Fruit fly (Drosophila melanogaster) whole organism, embryonic: ENCODE measurements around the gene msd1.

ENCODE experiments used
- CG10267 ChIP-seq: fragments of 200-800 bp; sonication (Bioruptor generic); optimal IDR thresholded peaks from 2 replicates; lab custom pipeline; 2018; ENCODE audit warnings: missing biosample characterization, mild to moderate bottlenecking, missing genetic modification characterization, moderate library complexity
- CG10565 ChIP-seq: fragments of 200-800 bp; sonication (Bioruptor generic); optimal IDR thresholded peaks from 3 replicates; lab custom pipeline; 2016; ENCODE audit warnings: missing biosample characterization, mild to moderate bottlenecking, missing genetic modification characterization
- CG13894 ChIP-seq: fragments of 200-800 bp; sonication (Bioruptor generic); optimal IDR thresholded peaks from 3 replicates; lab custom pipeline; 2018; ENCODE audit warnings: missing biosample characterization, mild to moderate bottlenecking, missing genetic modification characterization, moderate library complexity
- CG18599 ChIP-seq: fragments of 200-800 bp; sonication (Bioruptor generic); optimal IDR thresholded peaks from 3 replicates; lab custom pipeline; 2017; ENCODE audit warnings: missing biosample characterization, missing genetic modification characterization, mild to moderate bottlenecking, moderate library complexity, missing genetic modification reagents
- CG18764 ChIP-seq: fragments of 200-800 bp; sonication (Bioruptor generic); optimal IDR thresholded peaks from 3 replicates; lab custom pipeline; 2016; ENCODE audit warnings: missing biosample characterization, missing genetic modification characterization
- CG5245 ChIP-seq: fragments of 200-800 bp; sonication (Bioruptor generic); optimal IDR thresholded peaks from 3 replicates; lab custom pipeline; 2016; ENCODE audit warnings: missing biosample characterization, missing genetic modification characterization
- CG5953 ChIP-seq: fragments of 200-800 bp; sonication (Bioruptor generic); IDR thresholded peaks from 2 replicates; pipeline ENCODE4 v1.3.6; 2022; ENCODE audit warnings: missing biosample characterization, missing genetic modification characterization
- CG6254 ChIP-seq: fragments of 200-800 bp; sonication (Bioruptor generic); optimal IDR thresholded peaks from 3 replicates; lab custom pipeline; 2017; ENCODE audit warnings: mild to moderate bottlenecking, missing biosample characterization, missing genetic modification reagents, missing genetic modification characterization
- CG6683 ChIP-seq: fragments of 200-800 bp; sonication (Bioruptor generic); optimal IDR thresholded peaks from 2 replicates; lab custom pipeline; 2017; ENCODE audit warnings: missing biosample characterization, mild to moderate bottlenecking, missing genetic modification characterization, missing genetic modification reagents
- CG6791 ChIP-seq: fragments of 200-800 bp; sonication (Bioruptor generic); IDR thresholded peaks from 3 replicates; pipeline ENCODE4 v1.3.6; 2022; ENCODE audit warnings: missing biosample characterization, missing genetic modification characterization; ENCODE audit not compliant: partially characterized antibody
- CG7839 ChIP-seq: fragments of 200-800 bp; sonication (Bioruptor generic); optimal IDR thresholded peaks from 3 replicates; lab custom pipeline; 2018; ENCODE audit warnings: missing biosample characterization, mild to moderate bottlenecking, missing genetic modification characterization, moderate library complexity
- CG8290 ChIP-seq, 3 experiments: fragments of 200-800 bp; sonication (Bioruptor generic); optimal IDR thresholded peaks; 2 replicates each; lab custom pipeline; 2016 to 2019; ENCODE audit warnings: missing biosample characterization in 3 of 3, missing genetic modification characterization in 3 of 3, mild to moderate bottlenecking in 2 of 3, moderate library complexity in 1 of 3
- CG9932 ChIP-seq: fragments of 200-800 bp; sonication (Bioruptor generic); IDR thresholded peaks from 2 replicates; pipeline ENCODE4 v1.3.6; 2022; ENCODE audit warnings: missing biosample characterization, missing genetic modification characterization
- Chrac-16 ChIP-seq: fragments of 200-800 bp; sonication (Bioruptor generic); optimal IDR thresholded peaks from 3 replicates; lab custom pipeline; 2016; ENCODE audit warnings: missing biosample characterization, missing genetic modification characterization
- Dbx ChIP-seq: fragments of 200-800 bp; sonication (Bioruptor generic); IDR thresholded peaks from 3 replicates; pipeline ENCODE4 v1.3.6; 2022; ENCODE audit warnings: missing biosample characterization, missing genetic modification characterization
- Dek ChIP-seq: fragments of 200-800 bp; sonication (Bioruptor generic); optimal IDR thresholded peaks from 3 replicates; lab custom pipeline; 2019; ENCODE audit warnings: missing biosample characterization, mild to moderate bottlenecking, missing genetic modification characterization, moderate library complexity
- Dll ChIP-seq: fragments of 200-800 bp; sonication (Bioruptor generic); IDR thresholded peaks from 4 replicates; pipeline ENCODE4 v1.3.6; 2022; ENCODE audit warnings: missing biosample characterization, missing genetic modification characterization; ENCODE audit not compliant: partially characterized antibody
- E2f2 ChIP-seq: fragments of 200-800 bp; sonication (Bioruptor generic); IDR thresholded peaks from 2 replicates; pipeline ENCODE4 v1.3.6; 2022; ENCODE audit warnings: missing biosample characterization, missing genetic modification characterization
- ERR ChIP-seq: fragments of 200-800 bp; sonication (Bioruptor generic); optimal IDR thresholded peaks from 2 replicates; lab custom pipeline; 2016; ENCODE audit warnings: missing biosample characterization, missing genetic modification characterization
- Ets65A ChIP-seq: fragments of 200-800 bp; sonication (Bioruptor generic); peaks from one replicate; lab custom pipeline; 2016; ENCODE audit warnings: missing biosample characterization, missing genetic modification characterization
- Ets97D ChIP-seq: fragments of 200-800 bp; sonication (Bioruptor generic); optimal IDR thresholded peaks from 3 replicates; lab custom pipeline; 2016; ENCODE audit warnings: missing biosample characterization, missing genetic modification characterization
- HLH54F ChIP-seq: fragments of 200-800 bp; sonication (Bioruptor generic); optimal IDR thresholded peaks from 3 replicates; lab custom pipeline; 2016; ENCODE audit warnings: missing biosample characterization, missing genetic modification characterization
- Hmr ChIP-seq: fragments of 200-800 bp; sonication (Bioruptor generic); optimal IDR thresholded peaks from 3 replicates; lab custom pipeline; 2017; ENCODE audit warnings: mild to moderate bottlenecking, missing biosample characterization, missing genetic modification reagents, missing genetic modification characterization
- Hr3 ChIP-seq: fragments of 200-800 bp; sonication (Bioruptor generic); optimal IDR thresholded peaks from 3 replicates; lab custom pipeline; 2016; ENCODE audit warnings: missing biosample characterization, missing genetic modification characterization
- Hr39 ChIP-seq: fragments of >200 bp; optimal IDR thresholded peaks from 2 replicates; lab custom pipeline; 2017
- Nf-YC ChIP-seq: fragments of 200-800 bp; optimal IDR thresholded peaks from 3 replicates; lab custom pipeline; 2019; ENCODE audit warnings: missing biosample characterization, mild to moderate bottlenecking, missing genetic modification characterization, moderate library complexity
- NfI ChIP-seq: fragments of 200-800 bp; sonication (Bioruptor generic); optimal IDR thresholded peaks from 3 replicates; lab custom pipeline; 2018; ENCODE audit warnings: missing biosample characterization, mild to moderate bottlenecking, missing genetic modification characterization, moderate library complexity
- Opbp ChIP-seq: fragments of 200-800 bp; sonication (Bioruptor generic); IDR thresholded peaks from 3 replicates; pipeline ENCODE4 v1.3.6; 2022; ENCODE audit warnings: missing biosample characterization, missing genetic modification characterization; ENCODE audit not compliant: partially characterized antibody
- Ptx1 ChIP-seq: fragments of 200-800 bp; sonication (Bioruptor generic); IDR thresholded peaks from 2 replicates; pipeline ENCODE4 v1.3.6; 2022; ENCODE audit warnings: missing biosample characterization, missing genetic modification characterization
- az2 ChIP-seq: fragments of 200-800 bp; sonication (Bioruptor generic); optimal IDR thresholded peaks from 3 replicates; lab custom pipeline; 2016; ENCODE audit warnings: missing biosample characterization, missing genetic modification characterization
- bcd ChIP-seq: fragments of 200-800 bp; sonication (Bioruptor generic); optimal IDR thresholded peaks from 2 replicates; lab custom pipeline; 2017; ENCODE audit warnings: missing biosample characterization, mild to moderate bottlenecking, missing genetic modification characterization
- fd102C ChIP-seq: fragments of 200-800 bp; sonication (Bioruptor generic); optimal IDR thresholded peaks from 2 replicates; lab custom pipeline; 2018; ENCODE audit warnings: missing biosample characterization, mild to moderate bottlenecking, missing genetic modification characterization, moderate library complexity
- fd96Cb ChIP-seq: fragments of 200-800 bp; sonication (Bioruptor generic); optimal IDR thresholded peaks from 2 replicates; lab custom pipeline; 2018; ENCODE audit warnings: missing biosample characterization, mild to moderate bottlenecking, missing genetic modification characterization, moderate library complexity
- gem ChIP-seq: fragments of 200-800 bp; sonication (Bioruptor generic); optimal IDR thresholded peaks from 2 replicates; lab custom pipeline; 2019; ENCODE audit warnings: missing biosample characterization, mild to moderate bottlenecking, missing genetic modification characterization, moderate library complexity
- gsb ChIP-seq: fragments of 200-800 bp; sonication (Bioruptor generic); IDR thresholded peaks from 2 replicates; pipeline ENCODE4 v1.3.6; 2022; ENCODE audit warnings: missing biosample characterization, missing genetic modification characterization
- lola ChIP-seq, 3 experiments: fragments of >200 bp in 2 of 3; fragments of 200-800 bp in 1 of 3; sonication (Bioruptor generic) in 1 of 3; optimal IDR thresholded peaks; 2 replicates each; lab custom pipeline; 2017 to 2019; ENCODE audit warnings: missing biosample characterization in 3 of 3, missing genetic modification characterization in 3 of 3, mild to moderate bottlenecking in 1 of 3, moderate library complexity in 1 of 3
- mirr ChIP-seq: fragments of 200-800 bp; sonication (Bioruptor generic); optimal IDR thresholded peaks from 3 replicates; lab custom pipeline; 2018; ENCODE audit warnings: missing biosample characterization, mild to moderate bottlenecking, missing genetic modification characterization
- pb ChIP-seq: fragments of 200-800 bp; sonication (Bioruptor generic); optimal IDR thresholded peaks from 3 replicates; lab custom pipeline; 2016; ENCODE audit warnings: missing biosample characterization, missing genetic modification characterization
- pnt ChIP-seq: fragments of 200-800 bp; sonication (Bioruptor generic); optimal IDR thresholded peaks from 3 replicates; lab custom pipeline; 2016; ENCODE audit warnings: missing biosample characterization, missing genetic modification characterization
- ranshi ChIP-seq: fragments of 200-800 bp; sonication (Bioruptor generic); IDR thresholded peaks from 2 replicates; pipeline ENCODE4 v1.3.6; 2022; ENCODE audit warnings: missing biosample characterization, missing genetic modification characterization
- salm ChIP-seq: fragments of 200-800 bp; sonication (Bioruptor generic); optimal IDR thresholded peaks from 2 replicates; lab custom pipeline; 2018; ENCODE audit warnings: missing biosample characterization, mild to moderate bottlenecking, missing genetic modification characterization
- slou ChIP-seq: fragments of 200-800 bp; sonication (Bioruptor generic); optimal IDR thresholded peaks from 3 replicates; lab custom pipeline; 2016; ENCODE audit warnings: missing biosample characterization, missing genetic modification characterization
- tap ChIP-seq: fragments of 200-800 bp; optimal IDR thresholded peaks from 3 replicates; lab custom pipeline; 2019; ENCODE audit warnings: missing biosample characterization, mild to moderate bottlenecking, missing genetic modification characterization, moderate library complexity
- tup ChIP-seq: fragments of 200-800 bp; sonication (Bioruptor generic); optimal IDR thresholded peaks from 2 replicates; lab custom pipeline; 2016; ENCODE audit warnings: missing biosample characterization, mild to moderate bottlenecking, missing genetic modification characterization, moderate library complexity
- unpg ChIP-seq: fragments of 200-800 bp; sonication (Bioruptor generic); optimal IDR thresholded peaks from 3 replicates; lab custom pipeline; 2018; ENCODE audit warnings: missing biosample characterization, mild to moderate bottlenecking, missing genetic modification characterization, moderate library complexity
- vvl ChIP-seq: fragments of 200-800 bp; sonication (Bioruptor generic); IDR thresholded peaks from 2 replicates; pipeline ENCODE4 v1.3.6; 2022; ENCODE audit warnings: missing biosample characterization, missing genetic modification characterization
- zfh2 ChIP-seq: fragments of 200-800 bp; sonication (Bioruptor generic); optimal IDR thresholded peaks from 2 replicates; lab custom pipeline; 2016; ENCODE audit warnings: missing biosample characterization, missing genetic modification characterization

msd1 gene

DNA sequence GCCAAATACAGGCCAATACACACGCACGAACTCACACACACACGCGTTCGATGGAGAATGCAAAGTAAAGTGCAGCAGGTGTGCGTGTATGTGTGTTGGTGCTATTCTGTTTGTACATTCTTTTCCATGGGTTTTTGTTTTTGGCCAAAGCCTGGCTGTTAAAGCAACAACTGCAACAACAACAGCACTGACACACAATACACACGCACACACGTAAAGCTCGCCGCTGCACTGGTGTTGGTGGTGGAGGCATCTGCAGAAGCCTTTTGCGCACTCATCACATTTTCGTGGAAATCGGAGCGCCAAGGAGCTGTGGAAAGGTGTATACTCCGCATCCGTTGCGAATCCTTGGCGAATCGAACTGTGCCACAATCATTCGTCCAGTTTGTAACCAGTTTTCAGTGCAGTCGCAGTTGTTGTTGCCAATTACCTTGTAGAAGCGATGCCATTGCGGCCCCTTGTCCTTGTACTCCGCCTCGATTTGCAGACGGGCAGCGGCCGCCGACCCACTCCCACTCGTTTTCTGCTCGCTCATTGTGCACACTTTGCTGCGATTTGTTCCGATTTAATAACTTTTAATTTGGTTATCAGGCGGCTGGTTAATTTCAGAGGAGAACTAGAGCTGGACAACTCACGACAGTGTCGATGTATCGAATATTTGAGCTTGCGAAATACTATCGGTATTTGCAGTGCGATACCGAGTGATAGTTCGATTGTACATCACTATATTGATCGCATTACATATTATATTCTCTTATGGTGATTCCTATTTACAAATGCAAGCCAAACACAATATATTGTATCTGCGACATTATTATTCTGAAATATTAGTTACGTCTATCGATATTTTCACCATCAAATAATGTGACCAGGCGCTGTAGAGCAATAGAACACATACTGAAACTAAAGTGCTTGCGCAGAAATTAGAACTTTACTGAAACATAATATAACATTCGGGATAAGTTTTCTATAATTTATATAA, 18.7 kb downstream of the msd1 start (continued):
- no peak for TF ChIP-seq pnt (GFP tag; lab: Kevin White, UChicago)
- peak; percentile 32; the same call in 1 of the 2 replicates for TF ChIP-seq vvl (GFP tag; lab: Robert Waterston, UW)
- peak; percentile 98 for TF ChIP-seq Dll (GFP tag; lab: Robert Waterston, UW)
- peak; percentile 62 for TF ChIP-seq gem (tag; lab: Kevin White, UChicago)
- no peak for TF ChIP-seq CG6254 (GFP tag; lab: Kevin White, UChicago)
- peak; percentile 98 for TF ChIP-seq Opbp
- peak; percentile 34 for TF ChIP-seq ranshi (GFP tag; lab: Robert Waterston, UW)
- TF ChIP-seq CG18599 (GFP tag; lab: Kevin White, UChicago) = no peak
- no peak for TF ChIP-seq gsb
- peak; percentile 56; the same call in 1 of the 3 replicates for TF ChIP-seq Dbx (GFP tag; lab: Robert Waterston, UW)
- peak; percentile 55 for TF ChIP-seq CG10267
- TF ChIP-seq CG6791 = peak; percentile 98
- TF ChIP-seq CG5953 = no peak
- peak; percentile 42 for TF ChIP-seq Ets97D
- peak; percentile 19 for TF ChIP-seq bcd (GFP tag; lab: Kevin White, UChicago)
- peak; percentile 38 for TF ChIP-seq HLH54F
- no peak for TF ChIP-seq pb (GFP tag; lab: Kevin White, UChicago)
- TF ChIP-seq slou (GFP tag; lab: Kevin White, UChicago) = no peak
- TF ChIP-seq Chrac-16 (GFP tag; lab: Kevin White, UChicago) = peak; percentile 15
- TF ChIP-seq CG10565 (GFP tag; lab: Kevin White, UChicago) = no peak
- TF ChIP-seq CG9932 (GFP tag; lab: Robert Waterston, UW) = peak; percentile 81
- TF ChIP-seq fd96Cb = peak; percentile 13
- peak; percentile 38 for TF ChIP-seq zfh2 (GFP tag; lab: Kevin White, UChicago)
- TF ChIP-seq CG7839 (tag; lab: Kevin White, UChicago) = peak; percentile 42
- TF ChIP-seq fd102C = no peak
- no peak for TF ChIP-seq mirr (GFP tag; lab: Kevin White, UChicago)
- TF ChIP-seq az2 = peak; percentile 33
- no peak for TF ChIP-seq Hr39 (lab: Kevin White, UChicago)
- TF ChIP-seq CG5245 (GFP tag; lab: Kevin White, UChicago) = no peak
- peak; percentile 16; the same call in 1 of the 2 replicates for TF ChIP-seq E2f2 (GFP tag; lab: Robert Waterston, UW)
- TF ChIP-seq CG8290 (GFP tag; optimal IDR thresholded peaks at IDR 0.05; lab: Kevin White, UChicago) = peak; percentile 39
- TF ChIP-seq CG8290 (tag; optimal IDR thresholded peaks at IDR 0.05; lab: Kevin White, UChicago) = peak in 1 of 2 experiments; percentile 77
- peak; percentile 41 for TF ChIP-seq Nf-YC (tag; lab: Kevin White, UChicago)
- peak; percentile 45 for TF ChIP-seq Dek
- TF ChIP-seq CG13894 (tag; lab: Kevin White, UChicago) = peak; percentile 59
- TF ChIP-seq NfI (GFP tag; lab: Kevin White, UChicago) = peak; percentile 28
- TF ChIP-seq CG18764 (GFP tag; lab: Kevin White, UChicago) = no peak
- peak; percentile 51 for TF ChIP-seq Hr3 (GFP tag; lab: Kevin White, UChicago)
- TF ChIP-seq unpg (GFP tag; lab: Kevin White, UChicago) = no peak
- TF ChIP-seq salm = no peak
- TF ChIP-seq CG6683 = no peak
- peak; percentile 19 for TF ChIP-seq tap (tag; lab: Kevin White, UChicago)
- no peak for TF ChIP-seq tup (GFP tag; lab: Kevin White, UChicago)
- peak in 2 of 3 experiments; percentile 2 to 4 for TF ChIP-seq lola (GFP tag; optimal IDR thresholded peaks at IDR 0.05; lab: Kevin White, UChicago)
- TF ChIP-seq Hmr = peak; percentile 46
- peak; percentile 90 for TF ChIP-seq Ets65A (GFP tag; lab: Kevin White, UChicago)
- TF ChIP-seq ERR (GFP tag; lab: Kevin White, UChicago) = no peak
- peak; percentile 37 for TF ChIP-seq Ptx1 (GFP tag; lab: Robert Waterston, UW)
